Worm (Caenorhabditis elegans): ENCODE measurements around the gene exo-1.

DNA sequence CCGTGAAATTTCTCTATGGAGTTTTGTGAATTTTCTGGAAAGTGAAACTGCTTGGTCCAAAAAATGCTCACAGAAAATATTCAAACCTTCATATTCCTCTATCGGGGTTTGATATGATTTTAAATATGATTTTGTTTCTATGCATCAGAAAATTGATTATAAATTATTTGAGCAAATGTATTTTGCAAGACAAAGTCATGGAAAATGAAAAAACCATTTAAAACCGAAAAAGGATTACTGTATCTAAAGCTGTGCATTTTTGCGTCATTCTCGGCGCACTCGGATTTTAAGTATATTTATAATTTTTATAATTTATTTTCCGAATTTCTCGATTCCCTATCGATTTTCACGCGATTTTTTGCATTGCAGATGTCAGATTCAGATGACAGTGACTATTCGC, 48.2 kb downstream of the exo-1 start, which contains the start of gene pssy-2:
- TF ChIP-seq tbx-11 (GFP tag; IDR thresholded peaks at IDR 0.05) (no peak), flt-1 (GFP tag; IDR thresholded peaks at IDR 0.05) (no peak), ama-1 (optimal IDR thresholded peaks at IDR 0.05) (no peak), ets-7 (tag; optimal IDR thresholded peaks at IDR 0.05) (no peak), hnd-1 (tag; optimal IDR thresholded peaks at IDR 0.05) (no peak), ceh-13 (GFP tag; optimal IDR thresholded peaks at IDR 0.05) (no peak), hmg-4 (GFP tag; optimal IDR thresholded peaks at IDR 0.05) (no peak), hmbx-1 (tag; optimal IDR thresholded peaks at IDR 0.05) (no peak), B0310.2 (tag; optimal IDR thresholded peaks at IDR 0.05) (no peak), scrt-1 (GFP tag; IDR thresholded peaks at IDR 0.05) (no peak), aly-1 (tag; optimal IDR thresholded peaks at IDR 0.05) (no peak), tbx-37 (GFP tag; conservative IDR thresholded peaks at IDR 0.05) (no peak), ceh-36 (tag; optimal IDR thresholded peaks at IDR 0.05) (no peak), F13C5.2 (tag; optimal IDR thresholded peaks at IDR 0.05) (no peak)

Data from whole organism, early embryonic.